Fruit fly (Drosophila melanogaster): ENCODE data around the gene RpL35A.
A peak's percentile ranks its signal among the peaks of the same experiment; 100 is the strongest.

Gene RpL35A

DNA sequence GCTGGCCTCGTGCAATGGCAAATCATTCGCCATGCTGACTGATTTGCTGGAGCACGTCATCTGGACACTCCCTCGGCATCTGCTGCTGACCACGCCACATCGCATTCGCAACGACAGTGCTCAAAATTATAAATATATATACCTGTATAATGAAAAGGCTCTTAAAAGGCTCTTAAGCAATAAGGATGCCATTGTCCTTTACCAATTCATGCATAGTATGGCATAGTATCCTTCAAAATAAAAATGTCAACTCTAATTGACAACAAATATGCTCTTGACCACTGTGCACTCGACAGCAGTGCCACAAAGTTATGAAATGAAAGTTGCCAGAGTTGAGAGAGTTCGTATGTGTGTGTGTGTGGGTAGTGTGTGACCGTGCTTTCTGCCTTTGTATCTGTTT lies 44.8 kb downstream of the RpL35A start:
- TF ChIP-seq kay (GFP tag; ENCODE audit: borderline replicate concordance) (peak; percentile 60), CG14711 (tag; optimal IDR thresholded peaks at IDR 0.05) (no peak)

DNA sequence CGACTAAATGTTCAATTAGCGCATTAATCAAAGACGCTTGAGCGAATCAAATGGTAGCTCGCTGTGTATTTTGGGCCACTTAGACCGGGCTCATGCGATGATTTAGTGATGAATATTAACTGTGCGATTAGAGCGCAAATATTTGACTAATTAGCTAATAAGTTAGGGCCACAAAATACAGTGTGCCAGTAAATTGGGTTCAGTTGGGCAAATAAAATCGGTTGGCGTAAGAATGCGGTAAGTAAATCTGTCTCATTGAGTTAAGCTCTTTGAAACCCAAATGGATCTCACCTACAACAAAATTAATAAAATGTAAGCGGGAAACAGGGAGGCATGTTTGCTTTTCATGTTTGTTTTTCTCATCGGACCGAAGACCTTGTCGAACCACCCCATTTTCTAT lies 46.4 kb downstream of the RpL35A start:
- TF ChIP-seq CG11617 (GFP tag; optimal IDR thresholded peaks at IDR 0.05) (no peak), tj (GFP tag; optimal IDR thresholded peaks at IDR 0.05) (no peak), CG5204 (GFP tag; optimal IDR thresholded peaks at IDR 0.05) (no peak), CG7045 (GFP tag; optimal IDR thresholded peaks at IDR 0.05) (no peak), cic (GFP tag; optimal IDR thresholded peaks at IDR 0.05) (no peak)

Measured in whole organism, adult.